Worm (Caenorhabditis elegans) whole organism, late embryonic: Measurements from ENCODE around the gene nhr-91.

Experiments
- C38D4.7 ChIP-seq: fragments of 200-800 bp; sonication (Bioruptor generic); optimal IDR thresholded peaks from 2 replicates; lab custom pipeline; 2018; ENCODE audit warnings: mild to moderate bottlenecking, missing genetic modification characterization, moderate library complexity, missing compliant biosample characterization
- K09A11.1 ChIP-seq: sonication (generic microtip); optimal IDR thresholded peaks from 2 replicates; lab custom pipeline; 2017; ENCODE audit warnings: antibody characterized with exemption, mild to moderate bottlenecking, missing genetic modification characterization, missing compliant biosample characterization; ENCODE audit not compliant: insufficient read depth
- T23F11.4 ChIP-seq: fragments of 200-800 bp; sonication (Bioruptor generic); optimal IDR thresholded peaks from 2 replicates; lab custom pipeline; 2018; ENCODE audit warnings: mild to moderate bottlenecking, missing genetic modification characterization, missing compliant biosample characterization
- ahr-1 ChIP-seq: sonication (generic microtip); optimal IDR thresholded peaks from 2 replicates; lab custom pipeline; 2016; ENCODE audit warnings: missing genetic modification characterization, missing compliant biosample characterization
- ceh-14 ChIP-seq: sonication (generic microtip); optimal IDR thresholded peaks from 2 replicates; lab custom pipeline; 2016; ENCODE audit warnings: missing genotype, missing genetic modification characterization, missing compliant biosample characterization
- ceh-18 ChIP-seq: sonication (generic microtip); optimal IDR thresholded peaks from 2 replicates; lab custom pipeline; 2016; ENCODE audit warnings: missing genetic modification characterization, missing compliant biosample characterization
- ceh-2 ChIP-seq: sonication (generic microtip); optimal IDR thresholded peaks from 2 replicates; lab custom pipeline; 2016; ENCODE audit warnings: missing genotype, missing genetic modification characterization, missing compliant biosample characterization
- ceh-22 ChIP-seq: sonication (generic microtip); optimal IDR thresholded peaks from 2 replicates; lab custom pipeline; 2017; ENCODE audit warnings: missing biosample characterization, missing genetic modification characterization
- ceh-24 ChIP-seq: sonication (generic microtip); optimal IDR thresholded peaks from 2 replicates; lab custom pipeline; 2016; ENCODE audit warnings: mild to moderate bottlenecking, missing genetic modification characterization, missing compliant biosample characterization
- ceh-31 ChIP-seq: sonication (generic microtip); optimal IDR thresholded peaks from 2 replicates; lab custom pipeline; 2016; ENCODE audit warnings: missing genetic modification characterization, missing compliant biosample characterization
- ceh-34 ChIP-seq: sonication (generic microtip); optimal IDR thresholded peaks from 2 replicates; lab custom pipeline; 2016; ENCODE audit warnings: mild to moderate bottlenecking, missing genetic modification characterization, missing compliant biosample characterization
- ceh-6 ChIP-seq: fragments of 200-800 bp; sonication (Bioruptor generic); optimal IDR thresholded peaks from 2 replicates; lab custom pipeline; 2018; ENCODE audit warnings: mild to moderate bottlenecking, missing genetic modification characterization, missing compliant biosample characterization
- ceh-9 ChIP-seq: sonication (generic microtip); optimal IDR thresholded peaks from 2 replicates; lab custom pipeline; 2016; ENCODE audit warnings: mild to moderate bottlenecking, missing genetic modification characterization, inconsistent platforms, missing compliant biosample characterization
- dve-1 ChIP-seq: sonication (generic microtip); optimal IDR thresholded peaks from 2 replicates; lab custom pipeline; 2017; ENCODE audit warnings: antibody characterized with exemption, mild to moderate bottlenecking, missing genetic modification characterization, missing compliant biosample characterization
- elt-2 ChIP-seq: sonication (generic microtip); optimal IDR thresholded peaks from 2 replicates; lab custom pipeline; 2016; ENCODE audit warnings: missing genetic modification reagents, missing genetic modification characterization, missing compliant biosample characterization
- eyg-1 ChIP-seq: sonication (generic microtip); optimal IDR thresholded peaks from 2 replicates; lab custom pipeline; 2016; ENCODE audit warnings: missing genotype, missing genetic modification characterization, missing compliant biosample characterization
- hlh-13 ChIP-seq: fragments of 200-800 bp; sonication (Bioruptor generic); optimal IDR thresholded peaks from 2 replicates; lab custom pipeline; 2018; ENCODE audit warnings: mild to moderate bottlenecking, missing genetic modification characterization, missing compliant biosample characterization
- hlh-15 ChIP-seq: sonication (generic microtip); optimal IDR thresholded peaks from 2 replicates; lab custom pipeline; 2016; ENCODE audit warnings: missing genetic modification characterization, missing compliant biosample characterization
- hlh-6 ChIP-seq: sonication (generic microtip); optimal IDR thresholded peaks from 2 replicates; lab custom pipeline; 2016; ENCODE audit warnings: missing genotype, missing genetic modification characterization, missing compliant biosample characterization
- lim-6 ChIP-seq: sonication (generic microtip); optimal IDR thresholded peaks from 2 replicates; lab custom pipeline; 2016; ENCODE audit warnings: missing genetic modification characterization, missing compliant biosample characterization
- madf-2 ChIP-seq: sonication (generic microtip); optimal IDR thresholded peaks from 2 replicates; lab custom pipeline; 2017; ENCODE audit warnings: missing genetic modification characterization, missing compliant biosample characterization
- mec-3 ChIP-seq: sonication (generic microtip); optimal IDR thresholded peaks from 2 replicates; lab custom pipeline; 2016; ENCODE audit warnings: borderline replicate concordance, missing genetic modification characterization, missing compliant biosample characterization
- nfya-1 ChIP-seq: sonication (generic microtip); optimal IDR thresholded peaks from 2 replicates; lab custom pipeline; 2017; ENCODE audit warnings: missing genetic modification characterization, mild to moderate bottlenecking, missing compliant biosample characterization, antibody characterized with exemption, moderate library complexity
- nhr-11 ChIP-seq: fragments of 150-350 bp; optimal IDR thresholded peaks from 2 replicates; lab custom pipeline; 2014; ENCODE audit warnings: missing biosample characterization, missing genetic modification characterization
- nhr-232 ChIP-seq: sonication (generic microtip); optimal IDR thresholded peaks from 2 replicates; lab custom pipeline; 2016; ENCODE audit warnings: missing genetic modification characterization, missing compliant biosample characterization
- pha-2 ChIP-seq: sonication (generic microtip); optimal IDR thresholded peaks from 2 replicates; lab custom pipeline; 2017; ENCODE audit warnings: mild to moderate bottlenecking, missing genetic modification characterization, missing compliant biosample characterization
- pha-4 ChIP-seq: fragments of 150-350 bp; optimal IDR thresholded peaks from 2 replicates; lab custom pipeline; 2018; ENCODE audit warnings: missing biosample characterization, missing genetic modification reagents, missing genetic modification characterization
- rnt-1 ChIP-seq: sonication (generic microtip); optimal IDR thresholded peaks from 2 replicates; lab custom pipeline; 2016; ENCODE audit warnings: missing genetic modification characterization, missing compliant biosample characterization
- sdc-2 ChIP-seq: sonication (generic microtip); optimal IDR thresholded peaks from 2 replicates; lab custom pipeline; 2016; ENCODE audit warnings: missing genotype, missing genetic modification characterization, missing compliant biosample characterization
- sox-2 ChIP-seq: fragments of 200-800 bp; sonication (Bioruptor generic); IDR thresholded peaks from 2 replicates; pipeline ENCODE4 v1.3.6; 2022; ENCODE audit warnings: missing genetic modification reagents, missing genetic modification characterization, missing compliant biosample characterization
- tbx-2 ChIP-seq: sonication (generic microtip); optimal IDR thresholded peaks from 2 replicates; lab custom pipeline; 2016; ENCODE audit warnings: missing genetic modification characterization, missing compliant biosample characterization
- ttx-3 ChIP-seq: sonication (generic microtip); optimal IDR thresholded peaks from 2 replicates; lab custom pipeline; 2016; ENCODE audit warnings: missing genetic modification reagents, missing genetic modification characterization, missing compliant biosample characterization
- unc-3 ChIP-seq, 2 experiments: fragments of 200-800 bp in 1 of 2; sonication (Bioruptor generic) in 1 of 2; sonication (generic microtip) in 1 of 2; conservative IDR thresholded peaks in 1 of 2; optimal IDR thresholded peaks in 1 of 2; 2 replicates each; pipeline versions ENCODE4 v1.3.6 to Lab custom; 2016 to 2022; ENCODE audit warnings: missing compliant biosample characterization in 2 of 2, missing genetic modification characterization in 2 of 2, missing genetic modification reagents in 1 of 2
- unc-42 ChIP-seq: sonication (generic microtip); optimal IDR thresholded peaks from 2 replicates; lab custom pipeline; 2016; ENCODE audit warnings: missing genotype, missing genetic modification characterization, missing compliant biosample characterization
- unc-55 ChIP-seq: sonication (generic microtip); optimal IDR thresholded peaks from 2 replicates; lab custom pipeline; 2017; ENCODE audit warnings: missing biosample characterization, missing genetic modification reagents, missing genetic modification characterization
- ztf-16 ChIP-seq: sonication (generic microtip); optimal IDR thresholded peaks from 2 replicates; lab custom pipeline; 2017; ENCODE audit warnings: missing genetic modification characterization, missing compliant biosample characterization

The nhr-91 gene

DNA sequence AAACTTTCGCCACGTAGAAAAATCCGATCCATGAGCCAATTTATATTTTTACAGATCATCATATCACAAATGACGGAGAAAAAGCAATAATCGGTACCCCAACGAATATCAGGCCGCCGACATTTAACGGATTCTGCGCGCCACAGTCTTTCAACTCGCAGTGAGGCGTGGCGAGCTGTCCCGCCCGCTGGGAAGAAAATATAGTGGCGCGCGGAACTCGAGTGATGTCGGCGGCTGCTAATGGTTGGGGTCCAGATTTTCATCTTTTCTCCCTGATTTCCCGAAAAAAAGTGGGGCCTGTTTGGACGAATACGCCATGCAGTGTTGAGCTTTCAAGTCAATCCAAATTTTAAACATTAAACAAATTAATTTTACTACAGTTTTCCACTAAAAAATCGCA lies 30.6 kb upstream of the nhr-91 start:
- TF ChIP-seq unc-42 (tag; lab: Kevin White, UChicago) (no peak), ceh-18 (no peak), lim-6 (no peak), sox-2 (GFP tag; lab: Robert Waterston, UW) (no peak), dve-1 (tag; lab: Kevin White, UChicago) (no peak), elt-2 (no peak), hlh-15 (tag; lab: Kevin White, UChicago) (no peak), eyg-1 (tag; lab: Kevin White, UChicago) (no peak), unc-55 (GFP tag; lab: Kevin White, UChicago) (no peak)

DNA sequence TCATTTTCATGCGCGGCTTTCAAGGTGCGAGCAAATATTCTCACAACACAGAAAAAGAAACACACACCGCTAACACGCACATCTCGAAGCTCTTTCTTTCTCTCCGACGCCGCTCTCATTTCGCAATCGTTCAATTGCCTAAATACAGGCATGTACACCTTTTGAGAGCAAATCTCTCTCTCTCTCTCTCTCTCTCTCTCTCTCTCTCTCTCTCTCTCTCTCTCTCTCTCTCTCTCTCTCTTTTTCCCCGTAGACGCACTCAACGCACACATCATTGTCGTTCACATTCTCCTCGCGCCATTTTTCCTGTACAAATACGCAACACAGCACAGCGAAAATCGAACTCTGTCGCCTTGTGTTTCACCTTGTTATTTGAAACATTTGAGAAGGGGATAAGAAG lies 29.9 kb upstream of the nhr-91 start:
- TF ChIP-seq ahr-1 (tag; lab: Kevin White, UChicago) (no peak), pha-2 (tag; lab: Kevin White, UChicago) (peak; percentile 59), dve-1 (tag; lab: Kevin White, UChicago) (peak; percentile 11), pha-4 (tag; lab: Kevin White, UChicago) (no peak), ceh-22 (peak; percentile 56)

DNA sequence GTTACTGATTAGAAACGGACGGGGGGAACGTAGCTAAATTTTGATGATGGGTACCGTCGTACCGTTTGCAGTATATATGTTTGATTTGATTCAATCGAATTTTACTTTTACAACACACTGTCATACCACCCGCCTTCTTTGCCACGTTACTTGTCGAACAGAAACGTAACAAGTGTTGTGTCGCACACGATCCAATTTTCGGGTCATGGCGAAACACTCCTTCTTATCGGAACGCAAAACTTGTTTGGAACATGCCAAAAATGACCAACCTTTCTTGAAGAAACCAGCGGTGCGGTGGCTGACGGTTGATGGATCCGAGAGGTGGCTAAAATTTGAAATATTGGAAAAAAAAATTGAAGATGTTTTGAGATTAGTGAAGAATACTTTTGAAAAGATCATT lies 28.9 kb upstream of the nhr-91 start:
- TF ChIP-seq rnt-1 (tag; lab: Kevin White, UChicago), result no peak
- no peak for TF ChIP-seq sdc-2
- TF ChIP-seq mec-3 (tag; lab: Kevin White, UChicago), result no peak
- no peak for TF ChIP-seq K09A11.1 (tag; lab: Kevin White, UChicago)
- TF ChIP-seq hlh-15 (tag; lab: Kevin White, UChicago), result no peak
- no peak for TF ChIP-seq nhr-11
- no peak for TF ChIP-seq hlh-13 (GFP tag; lab: Kevin White, UChicago)
- no peak for TF ChIP-seq ceh-34 (tag; lab: Kevin White, UChicago)
- TF ChIP-seq T23F11.4 (GFP tag; lab: Kevin White, UChicago), result no peak
- no peak for TF ChIP-seq ceh-24 (tag; lab: Kevin White, UChicago)
- TF ChIP-seq ttx-3 (tag; lab: Kevin White, UChicago), result no peak

DNA sequence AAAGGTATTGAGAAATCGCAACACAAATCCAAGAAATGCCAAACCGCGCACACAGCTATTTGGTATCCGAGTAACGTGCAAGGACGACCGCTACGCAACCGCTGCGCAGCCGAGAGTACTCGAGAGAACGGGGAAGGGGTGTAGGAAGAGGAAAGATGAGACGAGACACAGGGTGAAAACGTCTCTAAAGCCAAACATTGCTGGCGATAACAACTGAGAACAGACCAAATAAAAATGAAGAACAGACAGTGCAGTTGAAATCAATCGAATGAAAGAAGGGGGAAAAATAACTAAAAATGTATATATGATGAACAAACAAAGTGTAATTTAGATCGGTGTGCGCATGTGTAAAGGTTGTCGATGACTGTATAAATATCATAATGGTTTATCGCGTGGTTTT lies 27.9 kb upstream of the nhr-91 start:
- TF ChIP-seq ceh-34 (tag; lab: Kevin White, UChicago), result peak; percentile 15
- peak; percentile 26 for TF ChIP-seq ceh-31
- TF ChIP-seq tbx-2 (tag; lab: Kevin White, UChicago), result peak; percentile 51
- peak; percentile 8 for TF ChIP-seq ceh-18
- TF ChIP-seq ceh-2 (tag; lab: Kevin White, UChicago), result peak; percentile 8
- TF ChIP-seq nfya-1 (tag; lab: Kevin White, UChicago), result peak; percentile 12
- no peak for TF ChIP-seq madf-2
- no peak for TF ChIP-seq ceh-14 (tag; lab: Kevin White, UChicago)

DNA sequence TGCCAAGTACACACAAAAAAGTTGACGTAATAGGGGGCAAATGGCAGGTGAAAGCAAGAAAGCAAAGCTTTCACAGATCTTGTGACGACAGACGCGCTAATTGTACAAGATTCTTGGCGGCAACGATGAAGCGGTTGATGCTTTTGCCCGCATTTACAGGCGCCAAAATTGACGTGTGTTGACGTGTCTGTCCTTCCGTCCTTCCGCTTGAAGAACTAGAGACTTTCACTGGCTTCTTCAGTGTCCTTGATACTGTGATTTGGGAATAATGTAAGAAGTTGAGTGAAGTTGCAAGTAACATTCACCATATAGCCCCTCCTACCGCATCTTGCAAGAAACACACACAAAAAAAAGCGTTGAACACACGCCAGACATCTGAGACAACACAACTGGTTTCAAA lies 25.4 kb upstream of the nhr-91 start, which contains the start of gene jud-4:
Gene jud-4, plus strand, starts transcription at position 376 of the 400 bp plus-strand sequence.
- TF ChIP-seq ceh-22 (no peak), eyg-1 (tag; lab: Kevin White, UChicago) (no peak), tbx-2 (tag; lab: Kevin White, UChicago) (no peak), pha-2 (tag; lab: Kevin White, UChicago) (no peak), elt-2 (no peak), hlh-6 (tag; lab: Kevin White, UChicago) (no peak), ceh-6 (GFP tag; lab: Kevin White, UChicago) (no peak), ztf-16 (no peak), T23F11.4 (GFP tag; lab: Kevin White, UChicago) (no peak), lim-6 (no peak), ceh-9 (tag; lab: Kevin White, UChicago) (no peak), nhr-232 (tag; lab: Kevin White, UChicago) (no peak), rnt-1 (tag; lab: Kevin White, UChicago) (no peak), C38D4.7 (GFP tag; lab: Kevin White, UChicago) (no peak), unc-3 (GFP tag; conservative IDR thresholded peaks at IDR 0.05; lab: Robert Waterston, UW) (no peak), unc-3 (tag; optimal IDR thresholded peaks at IDR 0.05; lab: Kevin White, UChicago) (no peak)
